Worm (Caenorhabditis elegans) whole organism, L2 larva: ENCODE data around the gene rnr-1.
A peak's percentile ranks its signal among the peaks of the same experiment; 100 is the strongest.

Experiments used
- C34F6.9 ChIP-seq: fragments of 150-350 bp; optimal IDR thresholded peaks from 2 replicates; lab custom pipeline; 2014; ENCODE audit warnings: missing biosample characterization, missing genetic modification characterization
- F13H6.1 ChIP-seq: sonication (generic microtip); optimal IDR thresholded peaks from 2 replicates; lab custom pipeline; 2016; ENCODE audit warnings: missing genetic modification characterization, missing compliant biosample characterization
- ZK546.5 ChIP-seq: sonication (generic microtip); optimal IDR thresholded peaks from 2 replicates; lab custom pipeline; 2017; ENCODE audit warnings: missing biosample characterization, missing genetic modification characterization
- alr-1 ChIP-seq: fragments of 150-350 bp; optimal IDR thresholded peaks from 2 replicates; lab custom pipeline; 2014; ENCODE audit warnings: missing biosample characterization, missing genetic modification characterization
- aly-2 ChIP-seq: fragments of 150-350 bp; optimal IDR thresholded peaks from 2 replicates; lab custom pipeline; 2014; ENCODE audit warnings: missing biosample characterization, missing genetic modification characterization
- ama-1 ChIP-seq: fragments of 150-350 bp; optimal IDR thresholded peaks from 2 replicates; lab custom pipeline; 2018; ENCODE audit warnings: inconsistent platforms
- blmp-1 ChIP-seq: sonication (generic microtip); optimal IDR thresholded peaks from 2 replicates; lab custom pipeline; 2017; ENCODE audit warnings: missing genetic modification characterization, mild to moderate bottlenecking, missing compliant biosample characterization, antibody characterized with exemption, moderate library complexity; ENCODE audit not compliant: insufficient read depth
- ceh-16 ChIP-seq: fragments of 150-350 bp; optimal IDR thresholded peaks from 2 replicates; lab custom pipeline; 2014; ENCODE audit warnings: missing biosample characterization, missing genetic modification characterization
- ceh-82 ChIP-seq: fragments of 150-350 bp; optimal IDR thresholded peaks from 2 replicates; lab custom pipeline; 2014; ENCODE audit warnings: missing biosample characterization, missing genetic modification characterization
- crh-2 ChIP-seq: sonication (generic microtip); optimal IDR thresholded peaks from 2 replicates; lab custom pipeline; 2017; ENCODE audit warnings: missing biosample characterization, missing genetic modification characterization
- dmd-4 ChIP-seq: sonication (generic microtip); optimal IDR thresholded peaks from 2 replicates; lab custom pipeline; 2017; ENCODE audit warnings: missing biosample characterization, missing genetic modification characterization
- egl-27 ChIP-seq: sonication (generic microtip); optimal IDR thresholded peaks from 3 replicates; lab custom pipeline; 2017; ENCODE audit warnings: missing biosample characterization, missing genetic modification reagents, missing genetic modification characterization
- fos-1 ChIP-seq: fragments of 150-350 bp; optimal IDR thresholded peaks from 2 replicates; lab custom pipeline; 2014; ENCODE audit warnings: missing biosample characterization, missing genetic modification characterization
- gmeb-1 ChIP-seq: fragments of 150-350 bp; optimal IDR thresholded peaks from 2 replicates; lab custom pipeline; 2014; ENCODE audit warnings: missing biosample characterization, missing genetic modification characterization
- lin-11 ChIP-seq: fragments of 150-350 bp; sonication (generic microtip); optimal IDR thresholded peaks from 2 replicates; lab custom pipeline; 2014; ENCODE audit warnings: missing biosample characterization, missing genetic modification characterization, inconsistent platforms, mixed read lengths
- lin-39 ChIP-seq: fragments of 150-350 bp; optimal IDR thresholded peaks from 2 replicates; lab custom pipeline; 2014; ENCODE audit warnings: missing biosample characterization, missing genetic modification reagents, missing genetic modification characterization
- lsy-2 ChIP-seq, 2 experiments: fragments of 150-350 bp in 1 of 2; sonication (generic microtip) in 1 of 2; optimal IDR thresholded peaks; 2 replicates each; lab custom pipeline; 2014 to 2017; ENCODE audit warnings: missing biosample characterization in 2 of 2, missing genetic modification characterization in 2 of 2
- mab-5 ChIP-seq: fragments of 150-350 bp; optimal IDR thresholded peaks from 2 replicates; lab custom pipeline; 2014; ENCODE audit warnings: missing biosample characterization, missing genetic modification characterization
- mdl-1 ChIP-seq, 2 experiments: fragments of 150-350 bp in 1 of 2; sonication (generic microtip) in 1 of 2; optimal IDR thresholded peaks; 2 replicates each; lab custom pipeline; 2017; ENCODE audit warnings: missing biosample characterization in 2 of 2, missing genetic modification characterization in 2 of 2
- nhr-11 ChIP-seq: fragments of 150-350 bp; optimal IDR thresholded peaks from 2 replicates; lab custom pipeline; 2014; ENCODE audit warnings: missing biosample characterization, missing genetic modification characterization
- nhr-12 ChIP-seq: fragments of 150-350 bp; optimal IDR thresholded peaks from 2 replicates; lab custom pipeline; 2014; ENCODE audit warnings: missing biosample characterization, missing genetic modification characterization
- nhr-129 ChIP-seq: fragments of 150-350 bp; optimal IDR thresholded peaks from 2 replicates; lab custom pipeline; 2014; ENCODE audit warnings: missing biosample characterization, missing genetic modification characterization
- nhr-21 ChIP-seq: fragments of 150-350 bp; optimal IDR thresholded peaks from 2 replicates; lab custom pipeline; 2014; ENCODE audit warnings: missing biosample characterization, missing genetic modification characterization
- nhr-237 ChIP-seq: fragments of 150-350 bp; optimal IDR thresholded peaks from 2 replicates; lab custom pipeline; 2014; ENCODE audit warnings: missing biosample characterization, missing genetic modification characterization
- nhr-25 ChIP-seq: fragments of 150-350 bp; sonication (generic microtip); optimal IDR thresholded peaks from 3 replicates; lab custom pipeline; 2014; ENCODE audit warnings: missing biosample characterization, missing genetic modification characterization
- nhr-6 ChIP-seq: fragments of 150-350 bp; optimal IDR thresholded peaks from 2 replicates; lab custom pipeline; 2014; ENCODE audit warnings: missing biosample characterization, missing genetic modification characterization
- nhr-77 ChIP-seq: fragments of 150-350 bp; optimal IDR thresholded peaks from 2 replicates; lab custom pipeline; 2014; ENCODE audit warnings: missing biosample characterization, missing genetic modification characterization
- peb-1 ChIP-seq: fragments of 150-350 bp; optimal IDR thresholded peaks from 2 replicates; lab custom pipeline; 2014; ENCODE audit warnings: missing biosample characterization, missing genetic modification characterization
- sma-9 ChIP-seq, 2 experiments: fragments of 150-350 bp in 1 of 2; sonication (generic microtip) in 1 of 2; optimal IDR thresholded peaks; 2 replicates each; lab custom pipeline; 2014 to 2016; ENCODE audit warnings: missing genetic modification characterization in 2 of 2, mild to moderate bottlenecking in 1 of 2, missing biosample characterization in 1 of 2, missing compliant biosample characterization in 1 of 2, missing genetic modification reagents in 1 of 2, moderate library complexity in 1 of 2
- snpc-4 ChIP-seq: fragments of 150-350 bp; optimal IDR thresholded peaks from 2 replicates; lab custom pipeline; 2014; ENCODE audit warnings: missing biosample characterization, missing genetic modification characterization
- unc-39 ChIP-seq: fragments of 150-350 bp; optimal IDR thresholded peaks from 2 replicates; lab custom pipeline; 2014; ENCODE audit warnings: missing biosample characterization, missing genetic modification characterization
- unc-55 ChIP-seq: fragments of 150-350 bp; sonication (generic microtip); optimal IDR thresholded peaks from 3 replicates; lab custom pipeline; 2014; ENCODE audit warnings: missing biosample characterization, missing genetic modification reagents, missing genetic modification characterization
- unc-62 ChIP-seq: fragments of 150-350 bp; optimal IDR thresholded peaks from 2 replicates; lab custom pipeline; 2014; ENCODE audit warnings: missing biosample characterization, missing genetic modification reagents, missing genetic modification characterization
- zag-1 ChIP-seq: fragments of 150-350 bp; optimal IDR thresholded peaks from 2 replicates; lab custom pipeline; 2014; ENCODE audit warnings: missing biosample characterization, missing genetic modification characterization
- ztf-1 ChIP-seq: fragments of 200-800 bp; sonication (Bioruptor generic); conservative IDR thresholded peaks from 2 replicates; pipeline ENCODE4 v1.3.6; 2022; ENCODE audit warnings: missing genetic modification characterization, missing compliant biosample characterization
- ztf-11 ChIP-seq: sonication (generic microtip); optimal IDR thresholded peaks from 2 replicates; lab custom pipeline; 2017; ENCODE audit warnings: missing biosample characterization, missing genetic modification characterization
- ztf-4 ChIP-seq: fragments of 150-350 bp; optimal IDR thresholded peaks from 2 replicates; lab custom pipeline; 2014; ENCODE audit warnings: missing biosample characterization, missing genetic modification characterization

Gene rnr-1

ce11 chrIII:9258510-9258909 is 29.9 kb upstream of the rnr-1 start:
- TF ChIP-seq nhr-12 (no peak), ceh-16 (tag; lab: Kevin White, UChicago) (no peak), nhr-21 (tag; lab: Kevin White, UChicago) (no peak), nhr-11 (tag; lab: Kevin White, UChicago) (no peak), ztf-4 (tag; lab: Kevin White, UChicago) (no peak), nhr-6 (tag; lab: Kevin White, UChicago) (no peak), fos-1 (tag; lab: Kevin White, UChicago) (no peak), nhr-25 (tag; lab: Kevin White, UChicago) (no peak), dmd-4 (tag; lab: Kevin White, UChicago) (no peak), peb-1 (no peak)

DNA sequence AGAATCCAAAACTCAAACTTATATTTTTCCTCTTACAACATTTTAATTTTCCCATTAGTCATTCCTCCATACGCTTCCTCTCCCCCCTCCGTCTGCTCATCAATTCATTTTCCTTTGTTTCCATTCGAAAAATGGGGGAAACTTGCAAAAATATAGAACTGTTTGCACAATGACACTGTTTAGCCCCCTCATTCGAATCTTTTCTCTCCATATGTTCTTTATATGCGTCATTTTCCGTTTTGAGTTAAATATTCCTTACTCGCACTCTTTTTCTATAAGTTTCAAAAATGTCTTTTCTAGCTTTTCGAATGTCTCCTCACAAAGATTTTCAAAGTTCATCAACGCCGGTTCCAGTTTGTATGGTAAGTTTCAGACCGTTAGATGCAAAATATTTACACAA is 28.4 kb upstream of the rnr-1 start, which contains the start of gene M01A8.1:
Gene M01A8.1 (plus strand): TSS at position 301 of the 400 bp plus-strand sequence.
- TF ChIP-seq nhr-237 (tag; lab: Kevin White, UChicago) (no peak), egl-27 (no peak), sma-9 (GFP tag; optimal IDR thresholded peaks at IDR 0.05; lab: Kevin White, UChicago) (no peak), sma-9 (tag; optimal IDR thresholded peaks at IDR 0.05; lab: Kevin White, UChicago) (no peak), mab-5 (tag; lab: Kevin White, UChicago) (no peak), nhr-77 (tag; lab: Kevin White, UChicago) (no peak), crh-2 (tag; lab: Kevin White, UChicago) (no peak), nhr-12 (no peak), aly-2 (no peak), ZK546.5 (tag; lab: Kevin White, UChicago) (no peak), nhr-6 (tag; lab: Kevin White, UChicago) (no peak), nhr-25 (tag; lab: Kevin White, UChicago) (no peak), nhr-21 (tag; lab: Kevin White, UChicago) (no peak), unc-62 (no peak)
- TF ChIP-seq, all 48 proteins: peak for 0

- TF ChIP-seq aly-2: no peak
- TF ChIP-seq alr-1 (tag; lab: Kevin White, UChicago): no peak
- peak; percentile 7 for TF ChIP-seq F13H6.1 (tag; lab: Kevin White, UChicago)
- no peak for TF ChIP-seq zag-1 (tag; lab: Kevin White, UChicago)
- TF ChIP-seq nhr-21 (tag; lab: Kevin White, UChicago): no peak
- no peak for TF ChIP-seq ama-1
- TF ChIP-seq nhr-11 (tag; lab: Kevin White, UChicago): no peak
- TF ChIP-seq snpc-4 (tag; lab: Kevin White, UChicago): no peak
- no peak for TF ChIP-seq nhr-129 (tag; lab: Kevin White, UChicago)
- peak; percentile 83 for TF ChIP-seq fos-1 (tag; lab: Kevin White, UChicago)
- no peak for TF ChIP-seq ceh-82 (tag; lab: Kevin White, UChicago)
- TF ChIP-seq peb-1: no peak
- no peak for TF ChIP-seq unc-55 (GFP tag; lab: Kevin White, UChicago)
- TF ChIP-seq mdl-1 (tag; optimal IDR thresholded peaks at IDR 0.05; lab: Kevin White, UChicago): no peak
- no peak for TF ChIP-seq dmd-4 (tag; lab: Kevin White, UChicago)
- TF ChIP-seq nhr-25 (tag; lab: Kevin White, UChicago): no peak
- no peak for TF ChIP-seq nhr-6 (tag; lab: Kevin White, UChicago)
- peak; percentile 13 for TF ChIP-seq gmeb-1
- peak; percentile 75 for TF ChIP-seq sma-9 (GFP tag; optimal IDR thresholded peaks at IDR 0.05; lab: Kevin White, UChicago)
- TF ChIP-seq sma-9 (tag; optimal IDR thresholded peaks at IDR 0.05; lab: Kevin White, UChicago): no peak
- TF ChIP-seq, all 48 proteins: peak for 4
Measured at ce11 chrIII:9255801-9256200, 27.2 kb upstream of the rnr-1 start.

- TF ChIP-seq fos-1 (tag; lab: Kevin White, UChicago): no peak
- TF ChIP-seq F13H6.1 (tag; lab: Kevin White, UChicago): peak; percentile 19
- no peak for TF ChIP-seq ztf-11
- TF ChIP-seq gmeb-1: no peak
- no peak for TF ChIP-seq crh-2 (tag; lab: Kevin White, UChicago)
- no peak for TF ChIP-seq unc-39 (tag; lab: Kevin White, UChicago)
- TF ChIP-seq, all 48 proteins: peak for 1
Measured at ce11 chrIII:9254988-9255387, 26.4 kb upstream of the rnr-1 start.

ce11 chrIII:9250729-9251128 is 22.1 kb upstream of the rnr-1 start, which contains the start of gene T02C1.2:
TSS of gene T02C1.2 (plus strand) at chrIII:9251029.
- no peak for TF ChIP-seq blmp-1 (tag; lab: Kevin White, UChicago)
- no peak for TF ChIP-seq nhr-21 (tag; lab: Kevin White, UChicago)
- no peak for TF ChIP-seq lin-39
- TF ChIP-seq ztf-11: no peak
- no peak for TF ChIP-seq ama-1
- TF ChIP-seq gmeb-1: no peak
- TF ChIP-seq mdl-1 (tag; optimal IDR thresholded peaks at IDR 0.05; lab: Kevin White, UChicago): no peak
- TF ChIP-seq unc-62: no peak
- no peak for TF ChIP-seq ztf-1 (GFP tag; lab: Robert Waterston, UW)
- no peak for TF ChIP-seq C34F6.9 (tag; lab: Kevin White, UChicago)
- TF ChIP-seq nhr-237 (tag; lab: Kevin White, UChicago): no peak
- TF ChIP-seq F13H6.1 (tag; lab: Kevin White, UChicago): no peak
- no peak for TF ChIP-seq lin-11 (tag; lab: Kevin White, UChicago)
- TF ChIP-seq nhr-11 (tag; lab: Kevin White, UChicago): no peak
- TF ChIP-seq egl-27: no peak
- no peak for TF ChIP-seq crh-2 (tag; lab: Kevin White, UChicago)
- no peak for TF ChIP-seq lsy-2 (tag; optimal IDR thresholded peaks at IDR 0.05; lab: Kevin White, UChicago)
